Fruit fly (Drosophila melanogaster) whole organism, wandering third instar larva: ENCODE results near the gene CG18233.

Experiments
- Abd-B ChIP-seq: fragments of >200 bp; optimal IDR thresholded peaks from 2 replicates; lab custom pipeline; 2017; ENCODE audit warnings: missing biosample characterization, missing genetic modification characterization
- CG9705 ChIP-seq: fragments of 200-800 bp; sonication (Bioruptor generic); optimal IDR thresholded peaks from 2 replicates; lab custom pipeline; 2018; ENCODE audit warnings: missing biosample characterization, mild to moderate bottlenecking, missing genetic modification characterization
- CrebA ChIP-seq: fragments of 200-800 bp; sonication (Bioruptor generic); optimal IDR thresholded peaks from 2 replicates; lab custom pipeline; 2016; ENCODE audit warnings: missing biosample characterization, mild to moderate bottlenecking, missing genetic modification characterization, borderline replicate concordance
- Dfd ChIP-seq: fragments of >200 bp; optimal IDR thresholded peaks from 2 replicates; lab custom pipeline; 2017; ENCODE audit warnings: missing biosample characterization, missing genetic modification characterization
- Dif ChIP-seq: fragments of 200-275, 200-300 bp; sonication (Bioruptor generic); optimal IDR thresholded peaks from 2 replicates; lab custom pipeline; 2018; ENCODE audit warnings: missing biosample characterization, missing genetic modification characterization; ENCODE audit not compliant: partially characterized antibody
- HLH106 ChIP-seq: fragments of 200-800 bp; optimal IDR thresholded peaks from 3 replicates; lab custom pipeline; 2019; ENCODE audit warnings: missing biosample characterization, mild to moderate bottlenecking, missing genetic modification characterization, moderate library complexity
- Hr78 ChIP-seq: fragments of >200 bp; optimal IDR thresholded peaks from 2 replicates; lab custom pipeline; 2017; ENCODE audit warnings: missing biosample characterization, missing genetic modification characterization
- Hr83 ChIP-seq: fragments of 200-300 bp; sonication (Bioruptor generic); optimal IDR thresholded peaks from 2 replicates; lab custom pipeline; 2016; ENCODE audit warnings: missing biosample characterization, mild to moderate bottlenecking, missing genetic modification characterization, moderate library complexity; ENCODE audit not compliant: poor library complexity, severe bottlenecking
- Jra ChIP-seq: sonication (Bioruptor generic); optimal IDR thresholded peaks from 2 replicates; lab custom pipeline; 2016; ENCODE audit warnings: missing biosample characterization, missing genetic modification characterization
- Mio ChIP-seq: sonication (Bioruptor generic); optimal IDR thresholded peaks from 2 replicates; lab custom pipeline; 2016; ENCODE audit warnings: missing biosample characterization, missing genetic modification characterization
- Myc ChIP-seq: fragments of >200 bp; optimal IDR thresholded peaks from 2 replicates; lab custom pipeline; 2017
- N ChIP-seq: fragments of >200 bp; optimal IDR thresholded peaks from 2 replicates; lab custom pipeline; 2018; ENCODE audit warnings: missing biosample characterization, missing external identifiers, missing genetic modification characterization
- OdsH ChIP-seq: fragments of 200-800 bp; sonication (Bioruptor generic); optimal IDR thresholded peaks from 2 replicates; lab custom pipeline; 2016; ENCODE audit warnings: missing biosample characterization, mild to moderate bottlenecking, missing genetic modification characterization
- Rel ChIP-seq, 2 experiments: fragments of 200-800 bp; sonication (Bioruptor generic) in 1 of 2; optimal IDR thresholded peaks; 2 replicates in 1 of 2; 3 replicates in 1 of 2; lab custom pipeline; 2016 to 2019; ENCODE audit warnings: mild to moderate bottlenecking in 2 of 2, missing biosample characterization in 2 of 2, missing genetic modification characterization in 2 of 2, moderate library complexity in 1 of 2
- Sp1 ChIP-seq: fragments of 200-800 bp; sonication (Bioruptor generic); optimal IDR thresholded peaks from 3 replicates; lab custom pipeline; 2019; ENCODE audit warnings: missing biosample characterization, mild to moderate bottlenecking, missing genetic modification characterization, moderate library complexity
- Vsx2 ChIP-seq: fragments of 200-300, 225-300 bp; sonication (Bioruptor generic); optimal IDR thresholded peaks from 2 replicates; lab custom pipeline; 2018; ENCODE audit warnings: missing biosample characterization, missing genetic modification characterization; ENCODE audit not compliant: partially characterized antibody
- br ChIP-seq: fragments of 200-800 bp; sonication (Bioruptor generic); optimal IDR thresholded peaks from 2 replicates; lab custom pipeline; 2016; ENCODE audit warnings: missing biosample characterization, missing genetic modification characterization
- brk ChIP-seq: fragments of 200-800 bp; sonication (Bioruptor generic); optimal IDR thresholded peaks from 2 replicates; lab custom pipeline; 2016; ENCODE audit warnings: missing biosample characterization, mild to moderate bottlenecking, missing genetic modification characterization
- dl ChIP-seq, 2 experiments: fragments of 175-275, 200-275 bp in 1 of 2; fragments of 200-275 bp in 1 of 2; sonication (Bioruptor generic); optimal IDR thresholded peaks; lab custom pipeline; 2018; ENCODE audit warnings: mild to moderate bottlenecking in 2 of 2, missing biosample characterization in 2 of 2, missing genetic modification characterization in 2 of 2, moderate library complexity in 2 of 2; ENCODE audit not compliant: partially characterized antibody in 2 of 2, insufficient read depth in 1 of 2
- ey ChIP-seq: fragments of 200-800 bp; sonication (Bioruptor generic); optimal IDR thresholded peaks from 2 replicates; lab custom pipeline; 2016; ENCODE audit warnings: missing biosample characterization, missing genetic modification characterization
- foxo ChIP-seq, 2 experiments: fragments of 200-800 bp; sonication (Bioruptor generic); optimal IDR thresholded peaks; 2 replicates in 1 of 2; 3 replicates in 1 of 2; lab custom pipeline; 2016 to 2017; ENCODE audit warnings: missing biosample characterization in 2 of 2, missing genetic modification characterization in 2 of 2
- fru ChIP-seq: fragments of 200-800 bp; sonication (Bioruptor generic); optimal IDR thresholded peaks from 3 replicates; lab custom pipeline; 2016; ENCODE audit warnings: missing biosample characterization, mild to moderate bottlenecking, missing genetic modification characterization
- h ChIP-seq: fragments of 200-800 bp; sonication (Bioruptor generic); optimal IDR thresholded peaks from 3 replicates; lab custom pipeline; 2016; ENCODE audit warnings: missing biosample characterization, mild to moderate bottlenecking, missing genetic modification characterization
- jim ChIP-seq: fragments of 175-275, 200-325 bp; sonication (Bioruptor generic); optimal IDR thresholded peaks from 2 replicates; lab custom pipeline; 2016; ENCODE audit warnings: missing biosample characterization, mild to moderate bottlenecking, missing genetic modification characterization
- pan ChIP-seq: fragments of >200 bp; optimal IDR thresholded peaks from 2 replicates; lab custom pipeline; 2017
- psq ChIP-seq: fragments of 200-800 bp; sonication (Bioruptor generic); optimal IDR thresholded peaks from 3 replicates; lab custom pipeline; 2017; ENCODE audit warnings: missing biosample characterization, mild to moderate bottlenecking, missing genetic modification characterization, moderate library complexity
- rgr ChIP-seq: fragments of 200-800 bp; sonication (Bioruptor generic); optimal IDR thresholded peaks from 3 replicates; lab custom pipeline; 2016; ENCODE audit warnings: missing biosample characterization, mild to moderate bottlenecking, missing genetic modification characterization
- sage ChIP-seq: fragments of 200-800 bp; sonication (Bioruptor generic); optimal IDR thresholded peaks from 2 replicates; lab custom pipeline; 2016; ENCODE audit warnings: missing biosample characterization, mild to moderate bottlenecking, missing genetic modification characterization
- sv ChIP-seq: fragments of 200-800 bp; sonication (Bioruptor generic); optimal IDR thresholded peaks from 3 replicates; lab custom pipeline; 2016; ENCODE audit warnings: missing biosample characterization, missing genetic modification characterization
- tai ChIP-seq: sonication (Bioruptor generic); optimal IDR thresholded peaks from 2 replicates; lab custom pipeline; 2016; ENCODE audit warnings: missing biosample characterization, missing genetic modification characterization
- usp ChIP-seq: fragments of >200 bp; optimal IDR thresholded peaks from 2 replicates; lab custom pipeline; 2017; ENCODE audit warnings: missing biosample characterization, missing genetic modification characterization

The CG18233 gene

dm6 chr3L:18632187-18632635 lies 26.9 kb downstream of the CG18233 start:
- TF ChIP-seq sage (GFP tag; lab: Kevin White, UChicago) (no peak), Jra (no peak), CG9705 (GFP tag; lab: Kevin White, UChicago) (no peak), h (GFP tag; lab: Kevin White, UChicago) (no peak), Dfd (GFP tag; lab: Kevin White, UChicago) (no peak), Hr83 (GFP tag; lab: Kevin White, UChicago) (no peak), CrebA (GFP tag; lab: Kevin White, UChicago) (peak; percentile 53), Abd-B (GFP tag; lab: Kevin White, UChicago) (no peak), brk (GFP tag; lab: Kevin White, UChicago) (no peak), HLH106 (tag; lab: Kevin White, UChicago) (no peak), dl (GFP tag; optimal IDR thresholded peaks at IDR 0.05; lab: Kevin White, UChicago; ENCODE audit: insufficient read depth in 1 of 2, partially characterized antibody in 2 of 2) (no peak), Rel (GFP tag; optimal IDR thresholded peaks at IDR 0.05; lab: Kevin White, UChicago) (no peak), Rel (tag; optimal IDR thresholded peaks at IDR 0.05; lab: Kevin White, UChicago) (peak; percentile 92), Myc (lab: Kevin White, UChicago) (no peak), OdsH (no peak), sv (GFP tag; lab: Kevin White, UChicago) (no peak)

- TF ChIP-seq Rel (GFP tag; optimal IDR thresholded peaks at IDR 0.05; lab: Kevin White, UChicago) (no peak), Rel (tag; optimal IDR thresholded peaks at IDR 0.05; lab: Kevin White, UChicago) (peak; percentile 55), Vsx2 (GFP tag; lab: Kevin White, UChicago) (peak; percentile 17), Dif (GFP tag; lab: Kevin White, UChicago) (no peak)
These were observed 27.8 kb downstream of the CG18233 start for dm6 chr3L:18633084-18633483.

- TF ChIP-seq ey (GFP tag; lab: Kevin White, UChicago) (no peak), sv (GFP tag; lab: Kevin White, UChicago) (no peak), N (GFP tag; lab: Kevin White, UChicago) (no peak), HLH106 (tag; lab: Kevin White, UChicago) (no peak), br (GFP tag; lab: Kevin White, UChicago) (no peak), Sp1 (GFP tag; lab: Kevin White, UChicago) (peak; percentile 13), rgr (peak; percentile 3), psq (GFP tag; lab: Kevin White, UChicago) (peak; percentile 9), Hr78 (GFP tag; lab: Kevin White, UChicago) (no peak), h (GFP tag; lab: Kevin White, UChicago) (peak; percentile 0), foxo (GFP tag; optimal IDR thresholded peaks at IDR 0.05; lab: Kevin White, UChicago) (peak in 1 of 2 experiments; percentile 2), Rel (GFP tag; optimal IDR thresholded peaks at IDR 0.05; lab: Kevin White, UChicago) (no peak), Rel (tag; optimal IDR thresholded peaks at IDR 0.05; lab: Kevin White, UChicago) (peak; percentile 91), pan (lab: Kevin White, UChicago) (peak; percentile 28), OdsH (peak; percentile 11), Dif (GFP tag; lab: Kevin White, UChicago) (no peak), dl (GFP tag; optimal IDR thresholded peaks at IDR 0.05; lab: Kevin White, UChicago; ENCODE audit: insufficient read depth in 1 of 2, partially characterized antibody in 2 of 2) (peak in 1 of 2 experiments; percentile 50), Jra (no peak)
These were observed 29.7 kb downstream of the CG18233 start for dm6 chr3L:18634792-18635471.

dm6 chr3L:18636782-18637181 lies 31.5 kb downstream of the CG18233 start:
- TF ChIP-seq sv (GFP tag; lab: Kevin White, UChicago) (no peak), usp (GFP tag; lab: Kevin White, UChicago) (no peak), N (GFP tag; lab: Kevin White, UChicago) (no peak)

- TF ChIP-seq Dfd (GFP tag; lab: Kevin White, UChicago) (no peak), tai (GFP tag; lab: Kevin White, UChicago) (no peak), br (GFP tag; lab: Kevin White, UChicago) (no peak), Dif (GFP tag; lab: Kevin White, UChicago) (no peak), jim (GFP tag; lab: Kevin White, UChicago) (no peak), h (GFP tag; lab: Kevin White, UChicago) (no peak), psq (GFP tag; lab: Kevin White, UChicago) (no peak), Mio (GFP tag; lab: Kevin White, UChicago) (no peak), OdsH (no peak), Jra (no peak), HLH106 (tag; lab: Kevin White, UChicago) (no peak), sage (GFP tag; lab: Kevin White, UChicago) (no peak), fru (GFP tag; lab: Kevin White, UChicago) (no peak), Rel (GFP tag; optimal IDR thresholded peaks at IDR 0.05; lab: Kevin White, UChicago) (no peak), Rel (tag; optimal IDR thresholded peaks at IDR 0.05; lab: Kevin White, UChicago) (no peak), ey (GFP tag; lab: Kevin White, UChicago) (no peak), Vsx2 (GFP tag; lab: Kevin White, UChicago) (no peak)
These were observed 32.1 kb downstream of the CG18233 start for dm6 chr3L:18637348-18637747.
